Fruit fly (Drosophila melanogaster) whole organism, embryonic: ENCODE measurements around the gene tex.
A peak's percentile ranks its signal among the peaks of the same experiment; 100 is the strongest.

Experiments used
- CG10209 ChIP-seq: fragments of 200-800 bp; sonication (Bioruptor generic); optimal IDR thresholded peaks from 3 replicates; lab custom pipeline; 2017; ENCODE audit warnings: missing biosample characterization, mild to moderate bottlenecking, missing genetic modification characterization, missing genetic modification reagents
- CG10543 ChIP-seq: fragments of 200-800 bp; sonication (Bioruptor generic); optimal IDR thresholded peaks from 3 replicates; lab custom pipeline; 2017; ENCODE audit warnings: missing biosample characterization, mild to moderate bottlenecking, missing genetic modification characterization, moderate library complexity
- CG10979 ChIP-seq: fragments of 200-800 bp; sonication (Bioruptor generic); optimal IDR thresholded peaks from 2 replicates; lab custom pipeline; 2018; ENCODE audit warnings: missing biosample characterization, mild to moderate bottlenecking, missing genetic modification characterization, moderate library complexity
- CG11398 ChIP-seq: fragments of 200-800 bp; sonication (Bioruptor generic); optimal IDR thresholded peaks from 2 replicates; lab custom pipeline; 2016; ENCODE audit warnings: missing biosample characterization, missing genetic modification characterization
- CG11696 ChIP-seq: fragments of 200-800 bp; sonication (Bioruptor generic); IDR thresholded peaks from 2 replicates; pipeline ENCODE4 v1.3.6; 2022; ENCODE audit warnings: missing biosample characterization, missing genetic modification characterization
- CG13775 ChIP-seq: fragments of 200-800 bp; sonication (Bioruptor generic); optimal IDR thresholded peaks from 3 replicates; lab custom pipeline; 2017; ENCODE audit warnings: missing biosample characterization, mild to moderate bottlenecking, missing genetic modification characterization
- CG15696 ChIP-seq: fragments of 200-800 bp; sonication (Bioruptor generic); optimal IDR thresholded peaks from 2 replicates; lab custom pipeline; 2019; ENCODE audit warnings: missing biosample characterization, mild to moderate bottlenecking, missing genetic modification characterization, moderate library complexity
- CG16813 ChIP-seq: fragments of 200-800 bp; sonication (Bioruptor generic); IDR thresholded peaks from 3 replicates; pipeline ENCODE4 v1.3.6; 2022; ENCODE audit warnings: missing biosample characterization, missing genetic modification characterization; ENCODE audit not compliant: partially characterized antibody
- CG18011 ChIP-seq: fragments of 200-800 bp; sonication (Bioruptor generic); optimal IDR thresholded peaks from 2 replicates; lab custom pipeline; 2017; ENCODE audit warnings: missing biosample characterization, missing genetic modification characterization, mild to moderate bottlenecking, moderate library complexity, missing genotype
- CG2875 ChIP-seq: fragments of 200-800 bp; sonication (Bioruptor generic); optimal IDR thresholded peaks from 2 replicates; lab custom pipeline; 2017; ENCODE audit warnings: missing biosample characterization, mild to moderate bottlenecking, missing genetic modification characterization, missing genetic modification reagents
- CG30403 ChIP-seq: fragments of 200-800 bp; sonication (Bioruptor generic); optimal IDR thresholded peaks from 3 replicates; lab custom pipeline; 2016; ENCODE audit warnings: missing biosample characterization, missing genetic modification characterization
- CG31388 ChIP-seq: fragments of 200-800 bp; sonication (Bioruptor generic); optimal IDR thresholded peaks from 2 replicates; lab custom pipeline; 2016; ENCODE audit warnings: missing biosample characterization, missing genetic modification characterization
- CG32772 ChIP-seq: fragments of 200-800 bp; sonication (Bioruptor generic); IDR thresholded peaks from 2 replicates; pipeline ENCODE4 v1.3.6; 2022; ENCODE audit warnings: missing biosample characterization, missing genetic modification characterization
- CG33213 ChIP-seq: fragments of 200-800 bp; sonication (Bioruptor generic); optimal IDR thresholded peaks from 3 replicates; lab custom pipeline; 2016; ENCODE audit warnings: missing biosample characterization, missing genetic modification characterization
- CG34224 ChIP-seq: fragments of 200-800 bp; sonication (Bioruptor generic); IDR thresholded peaks from 3 replicates; pipeline ENCODE4 v1.3.6; 2022; ENCODE audit warnings: missing biosample characterization, missing genetic modification characterization; ENCODE audit not compliant: partially characterized antibody
- CG34376 ChIP-seq: fragments of 200-800 bp; sonication (Bioruptor generic); optimal IDR thresholded peaks from 2 replicates; lab custom pipeline; 2018; ENCODE audit warnings: missing biosample characterization, mild to moderate bottlenecking, missing genetic modification characterization
- CG5953 ChIP-seq: fragments of 200-800 bp; sonication (Bioruptor generic); IDR thresholded peaks from 2 replicates; pipeline ENCODE4 v1.3.6; 2022; ENCODE audit warnings: missing biosample characterization, missing genetic modification characterization
- CG6272 ChIP-seq: fragments of 200-800 bp; sonication (Bioruptor generic); IDR thresholded peaks from 2 replicates; pipeline ENCODE4 v1.3.6; 2022; ENCODE audit warnings: missing biosample characterization, missing genetic modification characterization
- CG6683 ChIP-seq: fragments of 200-800 bp; sonication (Bioruptor generic); optimal IDR thresholded peaks from 2 replicates; lab custom pipeline; 2017; ENCODE audit warnings: missing biosample characterization, mild to moderate bottlenecking, missing genetic modification characterization, missing genetic modification reagents
- CG6813 ChIP-seq: fragments of 200-800 bp; sonication (Bioruptor generic); optimal IDR thresholded peaks from 2 replicates; lab custom pipeline; 2017; ENCODE audit warnings: missing biosample characterization, missing genetic modification characterization, mild to moderate bottlenecking, moderate library complexity, missing genetic modification reagents
- CG7357 ChIP-seq: fragments of 200-800 bp; sonication (Bioruptor generic); IDR thresholded peaks from 3 replicates; pipeline ENCODE4 v1.3.6; 2022; ENCODE audit warnings: missing biosample characterization, missing genetic modification characterization
- CG9817 ChIP-seq: fragments of 200-800 bp; sonication (Bioruptor generic); optimal IDR thresholded peaks from 2 replicates; lab custom pipeline; 2018; ENCODE audit warnings: missing biosample characterization, mild to moderate bottlenecking, missing genetic modification characterization, moderate library complexity
- CG9932 ChIP-seq: fragments of 200-800 bp; sonication (Bioruptor generic); IDR thresholded peaks from 2 replicates; pipeline ENCODE4 v1.3.6; 2022; ENCODE audit warnings: missing biosample characterization, missing genetic modification characterization
- Dad ChIP-seq: fragments of 200-800 bp; sonication (Bioruptor generic); optimal IDR thresholded peaks from 3 replicates; lab custom pipeline; 2016; ENCODE audit warnings: missing biosample characterization, missing genetic modification characterization
- Deaf1 ChIP-seq: fragments of 200-800 bp; optimal IDR thresholded peaks from 3 replicates; lab custom pipeline; 2019; ENCODE audit warnings: missing biosample characterization, mild to moderate bottlenecking, missing genetic modification characterization, moderate library complexity
- HHEX ChIP-seq: fragments of 200-800 bp; sonication (Bioruptor generic); optimal IDR thresholded peaks from 3 replicates; lab custom pipeline; 2017; ENCODE audit warnings: missing biosample characterization, mild to moderate bottlenecking, missing genetic modification characterization, missing genetic modification reagents
- Hmx ChIP-seq: fragments of 200-800 bp; sonication (Bioruptor generic); optimal IDR thresholded peaks from 2 replicates; lab custom pipeline; 2016; ENCODE audit warnings: missing biosample characterization, missing genetic modification characterization
- Oli ChIP-seq: fragments of 200-800 bp; sonication (Bioruptor generic); optimal IDR thresholded peaks from 2 replicates; lab custom pipeline; 2018; ENCODE audit warnings: missing biosample characterization, mild to moderate bottlenecking, missing genetic modification characterization, moderate library complexity
- Sry-β ChIP-seq: fragments of 200-800 bp; sonication (Bioruptor generic); optimal IDR thresholded peaks from 2 replicates; lab custom pipeline; 2018; ENCODE audit warnings: missing biosample characterization, mild to moderate bottlenecking, missing genetic modification characterization, moderate library complexity
- abd-A ChIP-seq: fragments of 200-800 bp; sonication (Bioruptor generic); optimal IDR thresholded peaks from 3 replicates; lab custom pipeline; 2019; ENCODE audit warnings: missing biosample characterization, mild to moderate bottlenecking, missing genetic modification characterization, moderate library complexity
- bsh ChIP-seq, 2 experiments: fragments of 200-800 bp; sonication (Bioruptor generic); optimal IDR thresholded peaks; 2 replicates each; lab custom pipeline; 2017 to 2018; ENCODE audit warnings: mild to moderate bottlenecking in 2 of 2, missing biosample characterization in 2 of 2, missing genetic modification characterization in 2 of 2, moderate library complexity in 1 of 2
- crc ChIP-seq: fragments of 200-800 bp; sonication (Bioruptor generic); optimal IDR thresholded peaks from 2 replicates; lab custom pipeline; 2016; ENCODE audit warnings: missing biosample characterization, missing genetic modification characterization
- cwo ChIP-seq: fragments of 200-800 bp; sonication (Bioruptor generic); optimal IDR thresholded peaks from 3 replicates; lab custom pipeline; 2017; ENCODE audit warnings: missing biosample characterization, missing genetic modification characterization, mild to moderate bottlenecking, moderate library complexity, missing genetic modification reagents
- dmrt99B ChIP-seq: fragments of 200-800 bp; sonication (Bioruptor generic); optimal IDR thresholded peaks from 2 replicates; lab custom pipeline; 2018; ENCODE audit warnings: missing biosample characterization, mild to moderate bottlenecking, missing genetic modification characterization, moderate library complexity
- dpn ChIP-seq, 2 experiments: fragments of 200-800 bp; sonication (Bioruptor generic); optimal IDR thresholded peaks; 3 replicates each; lab custom pipeline; 2016; ENCODE audit warnings: missing biosample characterization in 2 of 2, missing genetic modification characterization in 2 of 2
- esg ChIP-seq: fragments of 200-800 bp; sonication (Bioruptor generic); conservative IDR thresholded peaks from 2 replicates; pipeline ENCODE4 v1.3.6; 2022; ENCODE audit warnings: missing biosample characterization, missing genetic modification characterization
- fu2 ChIP-seq: fragments of 200-800 bp; sonication (Bioruptor generic); optimal IDR thresholded peaks from 2 replicates; lab custom pipeline; 2016; ENCODE audit warnings: missing biosample characterization, missing genetic modification characterization
- gce ChIP-seq: fragments of 200-800 bp; sonication (Bioruptor generic); IDR thresholded peaks from 3 replicates; pipeline ENCODE4 v1.3.6; 2022; ENCODE audit warnings: missing biosample characterization, missing genetic modification characterization
- ham ChIP-seq: fragments of 200-800 bp; sonication (Bioruptor generic); IDR thresholded peaks from 2 replicates; pipeline ENCODE4 v1.3.6; 2022; ENCODE audit warnings: missing biosample characterization, missing genetic modification characterization
- her ChIP-seq: fragments of 200-800 bp; sonication (Bioruptor generic); optimal IDR thresholded peaks from 2 replicates; lab custom pipeline; 2016; ENCODE audit warnings: missing biosample characterization, missing genetic modification characterization
- jing ChIP-seq: fragments of 200-800 bp; sonication (Bioruptor generic); optimal IDR thresholded peaks from 2 replicates; lab custom pipeline; 2018; ENCODE audit warnings: missing biosample characterization, mild to moderate bottlenecking, missing genetic modification characterization
- kah ChIP-seq: fragments of 200-800 bp; sonication (Bioruptor generic); optimal IDR thresholded peaks from 2 replicates; lab custom pipeline; 2018; ENCODE audit warnings: missing biosample characterization, mild to moderate bottlenecking, missing genetic modification characterization
- nerfin-2 ChIP-seq: fragments of 200-800 bp; sonication (Bioruptor generic); IDR thresholded peaks from 2 replicates; pipeline ENCODE4 v1.3.6; 2022; ENCODE audit warnings: missing biosample characterization, missing genetic modification characterization; ENCODE audit not compliant: partially characterized antibody
- pros ChIP-seq: fragments of 200-800 bp; sonication (Bioruptor generic); optimal IDR thresholded peaks from 3 replicates; lab custom pipeline; 2019; ENCODE audit warnings: missing biosample characterization, mild to moderate bottlenecking, missing genetic modification characterization, moderate library complexity
- stwl ChIP-seq: fragments of 200-800 bp; sonication (Bioruptor generic); optimal IDR thresholded peaks from 3 replicates; lab custom pipeline; 2018; ENCODE audit warnings: missing biosample characterization, mild to moderate bottlenecking, missing genetic modification characterization, moderate library complexity
- sug ChIP-seq: fragments of 200-800 bp; optimal IDR thresholded peaks from 2 replicates; lab custom pipeline; 2019; ENCODE audit warnings: missing biosample characterization, mild to moderate bottlenecking, missing genetic modification characterization, moderate library complexity
- usp ChIP-seq: fragments of >200 bp; optimal IDR thresholded peaks from 2 replicates; lab custom pipeline; 2017; ENCODE audit warnings: missing biosample characterization, missing genetic modification characterization
- vvl ChIP-seq: fragments of 200-800 bp; sonication (Bioruptor generic); IDR thresholded peaks from 2 replicates; pipeline ENCODE4 v1.3.6; 2022; ENCODE audit warnings: missing biosample characterization, missing genetic modification characterization
- zfh1 ChIP-seq: fragments of 200-800 bp; sonication (Bioruptor generic); IDR thresholded peaks from 3 replicates; pipeline ENCODE4 v1.3.6; 2022; ENCODE audit warnings: missing biosample characterization, missing genetic modification characterization
- zfh2 ChIP-seq: fragments of 200-800 bp; sonication (Bioruptor generic); optimal IDR thresholded peaks from 2 replicates; lab custom pipeline; 2016; ENCODE audit warnings: missing biosample characterization, missing genetic modification characterization

Gene tex

DNA sequence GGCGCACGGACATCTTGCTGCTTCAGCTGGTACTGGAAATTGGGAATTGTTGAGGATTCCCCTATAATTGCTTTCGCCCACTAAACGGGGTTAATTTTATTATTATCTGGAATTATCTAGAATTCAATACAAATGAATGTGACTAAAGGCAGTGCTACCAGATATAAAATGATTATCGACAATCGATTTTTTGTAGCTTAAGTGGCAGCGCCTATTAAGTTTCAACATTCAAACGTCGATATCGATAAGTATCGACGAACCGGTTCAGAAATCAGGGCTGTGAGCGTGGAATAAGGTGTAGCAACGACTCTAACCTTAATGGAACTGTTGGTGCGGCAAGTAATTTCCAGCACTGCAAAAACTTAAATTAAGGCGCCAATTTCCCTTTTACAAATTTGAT is 3.3 kb downstream of the tex start, which contains the start of gene Sgt1 (continued):
- peak; percentile 78 for TF ChIP-seq CG9932 (GFP tag; lab: Robert Waterston, UW)
- peak; percentile 96 for TF ChIP-seq stwl (tag; lab: Kevin White, UChicago)
- no peak for TF ChIP-seq gce (GFP tag; lab: Robert Waterston, UW)
- no peak for TF ChIP-seq CG2875 (GFP tag; lab: Kevin White, UChicago)
- no peak for TF ChIP-seq abd-A (tag; lab: Kevin White, UChicago)
- TF ChIP-seq Dad = peak; percentile 45
- TF ChIP-seq pros = no peak
- TF ChIP-seq crc (GFP tag; lab: Kevin White, UChicago) = no peak
- peak; percentile 75 for TF ChIP-seq sug (tag; lab: Kevin White, UChicago)
- TF ChIP-seq dpn (GFP tag; optimal IDR thresholded peaks at IDR 0.05; lab: Kevin White, UChicago) = peak; percentile 34 to 68
- no peak for TF ChIP-seq CG11398 (GFP tag; lab: Kevin White, UChicago)
- no peak for TF ChIP-seq esg (GFP tag; lab: Robert Waterston, UW)
- no peak; the same call in 1 of the 2 replicates for TF ChIP-seq CG5953 (GFP tag; lab: Robert Waterston, UW)
- no peak for TF ChIP-seq Sry-β (GFP tag; lab: Kevin White, UChicago)
- TF ChIP-seq Oli (tag; lab: Kevin White, UChicago) = no peak
- TF ChIP-seq CG10543 = peak; percentile 19
- TF ChIP-seq CG7357 (GFP tag; lab: Robert Waterston, UW) = no peak
- TF ChIP-seq CG30403 = peak; percentile 56
- no peak for TF ChIP-seq fu2
- no peak for TF ChIP-seq ham (GFP tag; lab: Robert Waterston, UW)
- peak; percentile 79 for TF ChIP-seq zfh2 (GFP tag; lab: Kevin White, UChicago)
- peak; percentile 38 for TF ChIP-seq CG9817
- TF ChIP-seq nerfin-2 (GFP tag; lab: Robert Waterston, UW) = peak; percentile 89
- TF ChIP-seq CG31388 = no peak
- TF ChIP-seq CG11696 (GFP tag; lab: Robert Waterston, UW) = no peak
- peak; percentile 57 for TF ChIP-seq vvl (GFP tag; lab: Robert Waterston, UW)
- TF ChIP-seq HHEX (GFP tag; lab: Kevin White, UChicago) = no peak
- no peak for TF ChIP-seq usp (GFP tag; lab: Kevin White, UChicago)
- TF ChIP-seq Deaf1 (tag; lab: Kevin White, UChicago) = no peak
- TF ChIP-seq CG13775 (GFP tag; lab: Kevin White, UChicago) = no peak
- TF ChIP-seq her = peak; percentile 62
- TF ChIP-seq dmrt99B = no peak
- TF ChIP-seq cwo = no peak
- 0 out of 2 replicates have a peak, but pooled peaks have one; percentile 28 for TF ChIP-seq CG6272 (GFP tag; lab: Robert Waterston, UW)
- TF ChIP-seq CG16813 (GFP tag; lab: Robert Waterston, UW) = peak; percentile 81
- TF ChIP-seq CG18011 (GFP tag; lab: Kevin White, UChicago) = no peak
- no peak for TF ChIP-seq jing (GFP tag; lab: Kevin White, UChicago)
- TF ChIP-seq CG32772 (GFP tag; lab: Robert Waterston, UW) = no peak
- TF ChIP-seq CG34224 = peak; percentile 89
- TF ChIP-seq CG6813 (GFP tag; lab: Kevin White, UChicago) = no peak
- no peak for TF ChIP-seq kah (GFP tag; lab: Kevin White, UChicago)
- no peak for TF ChIP-seq CG10209 (GFP tag; lab: Kevin White, UChicago)
- TF ChIP-seq zfh1 (GFP tag; lab: Robert Waterston, UW) = peak; percentile 44; the same call in 1 of the 3 replicates
- TF ChIP-seq CG34376 = peak; percentile 78
- peak in 1 of 2 experiments; percentile 12 for TF ChIP-seq bsh (GFP tag; optimal IDR thresholded peaks at IDR 0.05; lab: Kevin White, UChicago)
- TF ChIP-seq CG6683 (GFP tag; lab: Kevin White, UChicago) = no peak
- no peak for TF ChIP-seq CG10979 (tag; lab: Kevin White, UChicago)
- no peak for TF ChIP-seq CG15696 (tag; lab: Kevin White, UChicago)
- TF ChIP-seq Hmx (GFP tag; lab: Kevin White, UChicago) = no peak
- TF ChIP-seq CG33213 (GFP tag; lab: Kevin White, UChicago) = peak; percentile 80
